Worm (Caenorhabditis elegans): ENCODE data around the gene F43C11.7.
A peak's percentile ranks its signal among the peaks of the same experiment; 100 is the strongest.

The F43C11.7 gene

ce11 chrII:2377751-2378150, 42.1 kb downstream of the F43C11.7 start, which contains the start of gene F16G10.6:
TSS of gene F16G10.6 (minus strand) at chrII:2377851.
- TF ChIP-seq nhr-76 (tag; optimal IDR thresholded peaks at IDR 0.05) (no peak), hmg-11 (tag; optimal IDR thresholded peaks at IDR 0.05) (no peak), ceh-28 (tag; optimal IDR thresholded peaks at IDR 0.05) (no peak), mdl-1 (tag; optimal IDR thresholded peaks at IDR 0.05) (no peak), unc-62 (GFP tag; optimal IDR thresholded peaks at IDR 0.05) (no peak), ceh-82 (tag; optimal IDR thresholded peaks at IDR 0.05) (no peak), tbx-2 (tag; optimal IDR thresholded peaks at IDR 0.05) (no peak), fos-1 (tag; optimal IDR thresholded peaks at IDR 0.05) (no peak), fkh-2 (tag; optimal IDR thresholded peaks at IDR 0.05) (no peak), nhr-11 (tag; optimal IDR thresholded peaks at IDR 0.05) (no peak), nfya-1 (tag; optimal IDR thresholded peaks at IDR 0.05; ENCODE audit: insufficient read depth) (no peak), sea-2 (GFP tag; optimal IDR thresholded peaks at IDR 0.05) (no peak), lin-15B (tag; optimal IDR thresholded peaks at IDR 0.05) (no peak), elt-2 (tag; optimal IDR thresholded peaks at IDR 0.05) (no peak), egl-27 (tag; optimal IDR thresholded peaks at IDR 0.05) (no peak)

DNA sequence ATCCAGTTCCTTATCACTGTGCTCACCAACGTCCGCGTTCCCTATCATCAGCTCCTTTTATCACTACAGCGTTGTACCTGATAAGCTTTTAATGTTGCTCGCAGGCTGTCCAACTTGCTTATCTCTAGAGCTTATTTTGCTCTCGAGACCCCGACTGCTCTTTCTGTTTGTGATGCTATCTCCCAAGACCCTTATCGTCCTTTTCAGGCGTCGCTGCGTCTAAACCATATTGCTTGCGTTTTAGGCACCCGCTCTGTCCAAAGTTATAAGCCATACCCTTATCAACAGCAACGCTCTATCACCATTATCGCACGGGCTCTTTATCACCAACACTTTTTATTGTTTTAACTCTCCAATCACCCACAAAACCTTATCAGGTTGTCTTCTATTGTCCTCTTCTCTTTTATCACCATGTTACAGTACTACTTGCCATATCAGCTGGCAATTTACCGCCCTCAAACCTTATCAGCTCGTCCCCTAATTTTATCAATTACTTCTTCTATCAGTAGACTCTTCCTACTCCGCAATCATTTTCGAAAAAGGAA, 42.8 kb downstream of the F43C11.7 start:
- no peak for TF ChIP-seq ztf-4 (tag; optimal IDR thresholded peaks at IDR 0.05)
- no peak for TF ChIP-seq aly-2 (tag; optimal IDR thresholded peaks at IDR 0.05)
- TF ChIP-seq ceh-16 (tag; optimal IDR thresholded peaks at IDR 0.05): no peak
- peak; percentile 80 for TF ChIP-seq fos-1 (tag; optimal IDR thresholded peaks at IDR 0.05)
- no peak for TF ChIP-seq mml-1 (tag; optimal IDR thresholded peaks at IDR 0.05)
- TF ChIP-seq eor-1 (tag; optimal IDR thresholded peaks at IDR 0.05): no peak
- TF ChIP-seq nhr-11 (tag; optimal IDR thresholded peaks at IDR 0.05): no peak
- TF ChIP-seq fkh-2 (tag; optimal IDR thresholded peaks at IDR 0.05): no peak
- TF ChIP-seq tbx-2 (tag; optimal IDR thresholded peaks at IDR 0.05): no peak
- TF ChIP-seq sea-2 (GFP tag; optimal IDR thresholded peaks at IDR 0.05): no peak
- no peak for TF ChIP-seq skn-1 (tag; optimal IDR thresholded peaks at IDR 0.05)
- TF ChIP-seq pqm-1 (tag; optimal IDR thresholded peaks at IDR 0.05): peak; percentile 98
- peak; percentile 99 for TF ChIP-seq jun-1 (tag; optimal IDR thresholded peaks at IDR 0.05)
- TF ChIP-seq lin-15B (tag; optimal IDR thresholded peaks at IDR 0.05): no peak
- peak; percentile 100 for TF ChIP-seq elt-2 (tag; optimal IDR thresholded peaks at IDR 0.05)
- TF ChIP-seq pha-4 (tag; optimal IDR thresholded peaks at IDR 0.05): peak; percentile 79
- no peak for TF ChIP-seq ama-1 (optimal IDR thresholded peaks at IDR 0.05)
- TF ChIP-seq ceh-82 (tag; optimal IDR thresholded peaks at IDR 0.05): no peak
- no peak for TF ChIP-seq unc-39 (tag; optimal IDR thresholded peaks at IDR 0.05)
- no peak for TF ChIP-seq zag-1 (tag; optimal IDR thresholded peaks at IDR 0.05)
- no peak for TF ChIP-seq R02D3.7 (tag; optimal IDR thresholded peaks at IDR 0.05)
- TF ChIP-seq egl-27 (tag; optimal IDR thresholded peaks at IDR 0.05): peak; percentile 93
- no peak for TF ChIP-seq nhr-25 (tag; optimal IDR thresholded peaks at IDR 0.05)
- no peak for TF ChIP-seq nhr-28 (tag; optimal IDR thresholded peaks at IDR 0.05)
- peak; percentile 5 for TF ChIP-seq ceh-28 (tag; optimal IDR thresholded peaks at IDR 0.05)
- no peak for TF ChIP-seq fkh-10 (GFP tag; optimal IDR thresholded peaks at IDR 0.05)
- TF ChIP-seq egl-5 (tag; optimal IDR thresholded peaks at IDR 0.05): no peak
- no peak for TF ChIP-seq daf-12 (tag; optimal IDR thresholded peaks at IDR 0.05)
- TF ChIP-seq lsy-12 (tag; optimal IDR thresholded peaks at IDR 0.05): peak; percentile 91
- TF ChIP-seq nhr-43 (tag; optimal IDR thresholded peaks at IDR 0.05; ENCODE audit: poor library complexity, severe bottlenecking): no peak
- TF ChIP-seq nfya-1 (tag; optimal IDR thresholded peaks at IDR 0.05; ENCODE audit: insufficient read depth): no peak
- TF ChIP-seq lin-39 (tag; optimal IDR thresholded peaks at IDR 0.05): no peak

DNA sequence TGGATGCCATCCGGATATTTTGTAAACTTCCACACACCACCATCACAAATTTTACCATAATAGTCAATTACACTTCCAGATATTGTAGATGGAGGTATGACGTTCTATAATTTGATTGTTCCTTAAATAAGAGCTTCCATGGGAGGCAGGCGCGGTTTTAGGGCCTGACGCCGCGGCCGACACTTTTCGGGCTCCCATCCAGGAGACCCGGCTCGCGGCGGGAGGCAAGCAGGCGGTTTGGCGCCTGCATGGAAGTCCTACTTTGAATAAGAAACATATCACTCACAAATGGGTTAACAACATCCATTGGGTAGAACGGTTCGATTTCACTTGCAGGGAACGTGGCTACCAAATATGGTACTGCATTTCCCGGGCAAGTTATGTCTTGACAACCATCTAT, 44.0 kb downstream of the F43C11.7 start:
- TF ChIP-seq unc-39 (tag; optimal IDR thresholded peaks at IDR 0.05) (no peak), fos-1 (tag; optimal IDR thresholded peaks at IDR 0.05) (no peak), egl-5 (tag; optimal IDR thresholded peaks at IDR 0.05) (no peak), elt-2 (tag; optimal IDR thresholded peaks at IDR 0.05) (no peak), ceh-16 (tag; optimal IDR thresholded peaks at IDR 0.05) (no peak), ama-1 (optimal IDR thresholded peaks at IDR 0.05) (no peak)

- no peak for TF ChIP-seq lsy-12 (tag; optimal IDR thresholded peaks at IDR 0.05)
- TF ChIP-seq nfya-1 (tag; optimal IDR thresholded peaks at IDR 0.05; ENCODE audit: insufficient read depth): peak; percentile 38
- no peak for TF ChIP-seq fkh-10 (GFP tag; optimal IDR thresholded peaks at IDR 0.05)
- TF ChIP-seq elt-3 (tag; optimal IDR thresholded peaks at IDR 0.05): no peak
- TF ChIP-seq mml-1 (tag; optimal IDR thresholded peaks at IDR 0.05): no peak
- no peak for TF ChIP-seq fkh-2 (tag; optimal IDR thresholded peaks at IDR 0.05)
- TF ChIP-seq egl-5 (tag; optimal IDR thresholded peaks at IDR 0.05): no peak
- no peak for TF ChIP-seq nhr-12 (tag; optimal IDR thresholded peaks at IDR 0.05)
These were observed 44.5 kb downstream of the F43C11.7 start, which contains the start of gene F16G10.7 for ce11 chrII:2380174-2380573. TSS of gene F16G10.7 (minus strand) at chrII:2380274.

All from whole organism, L3 larva.